Fruit fly (Drosophila melanogaster): ENCODE results near the gene CG17186.

The CG17186 gene

DNA sequence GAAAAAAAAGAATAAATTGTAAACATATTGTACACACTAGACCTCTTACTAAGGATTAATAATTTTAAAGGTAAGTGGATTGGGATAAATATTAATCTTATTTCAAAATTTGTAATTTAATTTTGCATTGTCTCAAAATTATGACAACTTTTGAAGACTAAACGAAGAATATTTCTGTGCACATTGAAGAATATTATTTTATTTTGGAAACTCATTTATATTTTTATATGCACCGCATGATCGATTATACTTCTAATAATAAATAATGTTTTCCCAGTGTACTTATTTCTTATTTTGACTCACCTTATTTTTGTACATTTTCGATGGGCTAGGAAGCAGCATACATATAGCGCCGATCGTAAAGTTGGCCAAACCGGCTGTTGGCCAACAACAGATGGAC, 33.4 kb downstream of the CG17186 start (continued):
- TF ChIP-seq nmo (GFP tag; optimal IDR thresholded peaks at IDR 0.05) (peak; percentile 26), CG2875 (GFP tag; optimal IDR thresholded peaks at IDR 0.05) (no peak), HmgZ (tag; optimal IDR thresholded peaks at IDR 0.05) (no peak), sd (tag; optimal IDR thresholded peaks at IDR 0.05) (no peak)

DNA sequence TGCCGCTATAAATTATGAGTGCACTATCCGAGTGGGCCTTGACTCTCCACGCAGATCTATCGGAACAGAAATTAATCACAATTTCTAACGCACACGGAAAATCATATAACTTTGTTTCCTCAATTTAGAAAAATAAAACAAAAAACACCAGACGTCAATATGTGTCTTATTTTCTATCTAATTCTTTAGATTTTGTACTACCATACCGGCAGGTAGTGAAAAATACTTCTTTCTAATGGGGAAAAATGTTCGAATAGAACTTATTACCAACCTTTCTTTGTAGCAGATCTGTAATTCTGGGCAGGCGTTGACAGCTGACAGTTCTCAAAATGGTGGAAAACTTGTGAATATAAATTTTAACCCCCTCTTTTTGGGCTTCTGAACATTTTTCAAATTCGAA, 36.8 kb downstream of the CG17186 start, which contains the start of gene CG31459:
Gene CG31459 (plus strand): TSS at position 301 of the 400 bp plus-strand sequence.
- no peak for TF ChIP-seq unpg (GFP tag; optimal IDR thresholded peaks at IDR 0.05)
- TF ChIP-seq CG31441 (GFP tag; IDR thresholded peaks at IDR 0.05) = no peak
- no peak for TF ChIP-seq CG32767 (GFP tag; IDR thresholded peaks at IDR 0.05)
- no peak for TF ChIP-seq CG12071 (GFP tag; optimal IDR thresholded peaks at IDR 0.05)
- no peak for TF ChIP-seq Atf-2 (GFP tag; optimal IDR thresholded peaks at IDR 0.05)
- no peak for TF ChIP-seq gsb (GFP tag; IDR thresholded peaks at IDR 0.05)
- TF ChIP-seq Camta (GFP tag; optimal IDR thresholded peaks at IDR 0.05) = no peak
- TF ChIP-seq sna (GFP tag; IDR thresholded peaks at IDR 0.05; ENCODE audit: partially characterized antibody) = no peak
- TF ChIP-seq CG4328 (GFP tag; optimal IDR thresholded peaks at IDR 0.05) = no peak
- TF ChIP-seq CG10462 (GFP tag; optimal IDR thresholded peaks at IDR 0.05) = no peak
- TF ChIP-seq Awh (GFP tag; IDR thresholded peaks at IDR 0.05) = no peak
- no peak for TF ChIP-seq Hr51 (GFP tag; optimal IDR thresholded peaks at IDR 0.05)
- TF ChIP-seq Hmx (GFP tag; optimal IDR thresholded peaks at IDR 0.05) = no peak
- no peak for TF ChIP-seq knrl (GFP tag; IDR thresholded peaks at IDR 0.05; ENCODE audit: partially characterized antibody)

DNA sequence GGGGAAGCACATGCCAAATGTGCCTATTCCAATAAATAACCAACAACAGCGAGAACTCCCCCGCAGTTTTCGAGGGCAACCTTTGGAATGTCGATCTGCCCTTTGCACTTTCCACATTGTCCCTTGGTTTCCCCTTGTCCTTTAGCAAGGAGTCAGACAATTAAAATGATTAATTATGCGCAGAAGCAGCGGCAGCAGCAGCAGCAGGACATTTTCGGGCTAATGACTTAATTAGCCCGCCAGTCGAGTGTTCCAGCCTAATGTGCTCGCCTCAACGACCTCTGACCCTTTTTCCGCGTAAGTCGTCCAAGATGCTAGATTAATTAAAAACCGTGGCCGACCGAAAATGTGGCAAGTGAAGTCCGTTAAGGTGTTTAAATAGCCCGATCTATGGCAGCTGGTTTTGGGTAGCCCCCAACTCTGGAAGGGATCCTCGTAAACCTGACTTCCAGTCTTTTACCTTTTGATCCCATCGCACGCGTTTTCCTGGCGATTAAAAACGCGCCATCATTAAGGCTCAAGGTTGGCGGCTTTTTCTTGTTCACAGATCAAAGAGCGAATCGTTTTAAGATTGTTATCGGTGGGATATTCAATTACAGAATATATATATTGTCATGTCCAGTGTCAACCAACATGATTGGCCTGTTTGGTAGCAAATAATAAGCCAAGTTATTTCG, 38.3 kb downstream of the CG17186 start:
- peak; percentile 98 for TF ChIP-seq CG8359 (GFP tag; optimal IDR thresholded peaks at IDR 0.05; ENCODE audit: borderline replicate concordance)
- no peak for TF ChIP-seq trem (tag; optimal IDR thresholded peaks at IDR 0.05)
- no peak for TF ChIP-seq sna (GFP tag; IDR thresholded peaks at IDR 0.05; ENCODE audit: partially characterized antibody)
- TF ChIP-seq CG13624 (GFP tag; optimal IDR thresholded peaks at IDR 0.05) = no peak
- TF ChIP-seq CG10321 (GFP tag; IDR thresholded peaks at IDR 0.05) = no peak
- TF ChIP-seq zen (tag; optimal IDR thresholded peaks at IDR 0.05) = peak; percentile 91

DNA sequence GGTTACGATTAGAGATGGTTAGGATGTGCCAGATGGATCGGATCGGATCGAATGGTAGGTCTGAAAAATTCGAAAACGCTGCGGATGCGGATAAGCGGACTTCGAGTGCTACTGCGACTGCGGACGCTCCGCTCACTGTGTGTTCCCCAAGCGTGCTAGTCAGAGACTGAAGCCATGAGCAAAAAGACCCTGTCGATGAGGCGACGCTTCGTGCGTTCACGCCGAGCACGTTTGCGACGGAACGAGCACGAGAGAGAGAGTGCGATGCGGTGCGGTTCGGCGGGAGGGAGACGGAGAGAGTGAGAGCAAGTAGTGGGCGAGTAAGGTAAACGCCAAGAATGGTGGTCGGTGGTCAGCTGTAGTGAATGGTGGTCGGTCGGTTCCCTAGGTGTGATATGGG, 40.6 kb downstream of the CG17186 start, which contains the start of gene bnl:
Gene bnl (minus strand): TSS at position 131 of the 400 bp plus-strand sequence.
- TF ChIP-seq chm (GFP tag; IDR thresholded peaks at IDR 0.05) (peak; percentile 84), Side (GFP tag; optimal IDR thresholded peaks at IDR 0.05) (peak; percentile 56), CG18764 (GFP tag; optimal IDR thresholded peaks at IDR 0.05) (no peak), jigr1 (GFP tag; IDR thresholded peaks at IDR 0.05) (no peak), BEAF-32 (GFP tag; optimal IDR thresholded peaks at IDR 0.05) (peak; percentile 30), amos (GFP tag; IDR thresholded peaks at IDR 0.05; ENCODE audit: partially characterized antibody) (peak; percentile 62), Hand (GFP tag; optimal IDR thresholded peaks at IDR 0.05) (peak; percentile 6), stwl (tag; optimal IDR thresholded peaks at IDR 0.05) (peak; percentile 50), sima (GFP tag; optimal IDR thresholded peaks at IDR 0.05) (no peak), phol (tag; optimal IDR thresholded peaks at IDR 0.05) (peak; percentile 31), Doc2 (GFP tag; IDR thresholded peaks at IDR 0.05) (no peak), Atf-2 (GFP tag; optimal IDR thresholded peaks at IDR 0.05) (peak; percentile 31), bsh (GFP tag; optimal IDR thresholded peaks at IDR 0.05) (peak; percentile 11 to 29), Sin3A (optimal IDR thresholded peaks at IDR 0.05) (no peak), CG17568 (GFP tag; optimal IDR thresholded peaks at IDR 0.05) (peak; percentile 16), caup (GFP tag; optimal IDR thresholded peaks at IDR 0.05; ENCODE audit: severe bottlenecking) (peak; percentile 62), CG2202 (tag; optimal IDR thresholded peaks at IDR 0.05) (no peak), Mad (GFP tag; optimal IDR thresholded peaks at IDR 0.05) (peak; percentile 65), CG3407 (GFP tag; optimal IDR thresholded peaks at IDR 0.05) (no peak), CG33213 (GFP tag; optimal IDR thresholded peaks at IDR 0.05) (peak; percentile 18), CG18599 (GFP tag; optimal IDR thresholded peaks at IDR 0.05) (peak; percentile 54), chinmo (GFP tag; IDR thresholded peaks at IDR 0.05; ENCODE audit: partially characterized antibody) (peak; percentile 83; the same call in 3 of the 4 replicates), CG7372 (GFP tag; IDR thresholded peaks at IDR 0.05) (no peak)

All from whole organism, embryonic.